Worm (Caenorhabditis elegans) whole organism, young adult: Measurements from ENCODE around the gene tceb-3.
A peak's percentile ranks its signal among the peaks of the same experiment; 100 is the strongest.

Experiments used
- B0035.1 ChIP-seq: sonication (generic microtip); optimal IDR thresholded peaks from 2 replicates; lab custom pipeline; 2016; ENCODE audit warnings: missing genetic modification characterization, mild to moderate bottlenecking, missing compliant biosample characterization, missing genotype, missing genetic modification reagents
- C06A6.2 ChIP-seq: fragments of 200-800 bp; sonication (Bioruptor generic); conservative IDR thresholded peaks from 2 replicates; pipeline ENCODE4 v1.3.6; 2022; ENCODE audit warnings: missing genetic modification characterization, missing compliant biosample characterization
- C17E4.6 ChIP-seq: fragments of 200-800 bp; sonication (Bioruptor generic); IDR thresholded peaks from 2 replicates; pipeline ENCODE4 v1.3.6; 2022; ENCODE audit warnings: missing genetic modification reagents, missing genetic modification characterization, missing compliant biosample characterization
- F10E7.11 ChIP-seq: sonication (generic microtip); optimal IDR thresholded peaks from 2 replicates; lab custom pipeline; 2017; ENCODE audit warnings: mild to moderate bottlenecking, missing genetic modification characterization, moderate library complexity, missing compliant biosample characterization
- F22D6.2 ChIP-seq: sonication (generic microtip); optimal IDR thresholded peaks from 2 replicates; lab custom pipeline; 2016; ENCODE audit warnings: mild to moderate bottlenecking, missing genetic modification characterization, missing compliant biosample characterization
- F37B4.10 ChIP-seq: fragments of 200-800 bp; sonication (Bioruptor generic); IDR thresholded peaks from 2 replicates; pipeline ENCODE4 v1.3.6; 2022; ENCODE audit warnings: missing genetic modification characterization, missing compliant biosample characterization
- F49E8.2 ChIP-seq: sonication (generic microtip); optimal IDR thresholded peaks from 3 replicates; lab custom pipeline; 2017; ENCODE audit warnings: missing genetic modification characterization, mild to moderate bottlenecking, missing compliant biosample characterization, antibody characterized with exemption, moderate library complexity; ENCODE audit not compliant: insufficient read depth
- F55B11.4 ChIP-seq: sonication (generic microtip); optimal IDR thresholded peaks from 2 replicates; lab custom pipeline; 2016; ENCODE audit warnings: missing compliant biosample characterization, missing genetic modification characterization, borderline replicate concordance; ENCODE audit not compliant: insufficient read depth
- F57A8.1 ChIP-seq: fragments of 200-800 bp; sonication (Bioruptor generic); optimal IDR thresholded peaks from 2 replicates; lab custom pipeline; 2018; ENCODE audit warnings: mild to moderate bottlenecking, missing genetic modification characterization, moderate library complexity, missing compliant biosample characterization
- K12H6.12 ChIP-seq: fragments of 200-800 bp; sonication (Bioruptor generic); optimal IDR thresholded peaks from 2 replicates; lab custom pipeline; 2018; ENCODE audit warnings: mild to moderate bottlenecking, missing genetic modification characterization, missing compliant biosample characterization
- T07F8.4 ChIP-seq: sonication (generic microtip); optimal IDR thresholded peaks from 2 replicates; lab custom pipeline; 2016; ENCODE audit warnings: mild to moderate bottlenecking, missing genetic modification characterization, moderate library complexity, missing compliant biosample characterization
- T26A5.8 ChIP-seq: sonication (generic microtip); optimal IDR thresholded peaks from 2 replicates; lab custom pipeline; 2016; ENCODE audit warnings: missing genetic modification characterization, missing compliant biosample characterization
- Y53G8AR.9 ChIP-seq: fragments of 200-800 bp; sonication (Bioruptor generic); conservative IDR thresholded peaks from 2 replicates; pipeline ENCODE4 v1.3.6; 2022; ENCODE audit warnings: missing genetic modification reagents, missing genetic modification characterization, missing compliant biosample characterization
- Y56A3A.18 ChIP-seq: fragments of 200-800 bp; sonication (Bioruptor generic); IDR thresholded peaks from 2 replicates; pipeline ENCODE4 v1.3.6; 2022; ENCODE audit warnings: missing genetic modification reagents, missing genetic modification characterization, missing compliant biosample characterization
- Y95B8A.8 ChIP-seq: fragments of 200-800 bp; sonication (Bioruptor generic); IDR thresholded peaks from 2 replicates; pipeline ENCODE4 v1.3.6; 2022; ENCODE audit warnings: missing genetic modification reagents, missing genetic modification characterization, missing compliant biosample characterization
- akir-1 ChIP-seq: fragments of 200-800 bp; sonication (Bioruptor generic); optimal IDR thresholded peaks from 2 replicates; lab custom pipeline; 2018; ENCODE audit warnings: mild to moderate bottlenecking, missing genetic modification characterization, moderate library complexity, missing compliant biosample characterization
- aptf-2 ChIP-seq: fragments of 200-800 bp; sonication (Bioruptor generic); conservative IDR thresholded peaks from 2 replicates; pipeline ENCODE4 v1.3.6; 2022; ENCODE audit warnings: missing genetic modification reagents, missing genetic modification characterization, missing compliant biosample characterization
- aptf-3 ChIP-seq: fragments of 200-800 bp; sonication (Bioruptor generic); IDR thresholded peaks from 2 replicates; pipeline ENCODE4 v1.3.6; 2022; ENCODE audit warnings: missing genetic modification characterization, missing compliant biosample characterization
- atf-7 ChIP-seq: sonication (generic microtip); optimal IDR thresholded peaks from 2 replicates; lab custom pipeline; 2017; ENCODE audit warnings: mild to moderate bottlenecking, missing genetic modification characterization, missing compliant biosample characterization
- bed-2 ChIP-seq: fragments of 200-800 bp; sonication (Bioruptor generic); IDR thresholded peaks from 2 replicates; pipeline ENCODE4 v1.3.6; 2022; ENCODE audit warnings: missing genetic modification reagents, missing genetic modification characterization, missing compliant biosample characterization
- ceh-40 ChIP-seq: fragments of 200-800 bp; sonication (Bioruptor generic); IDR thresholded peaks from 2 replicates; pipeline ENCODE4 v1.3.6; 2022; ENCODE audit warnings: missing genetic modification characterization, missing compliant biosample characterization
- ceh-79 ChIP-seq: sonication (generic microtip); optimal IDR thresholded peaks from 2 replicates; lab custom pipeline; 2017; ENCODE audit warnings: mild to moderate bottlenecking, missing genetic modification characterization, missing compliant biosample characterization
- dpl-1 ChIP-seq: fragments of 150-350 bp; optimal IDR thresholded peaks from 2 replicates; lab custom pipeline; 2014; ENCODE audit warnings: missing biosample characterization, missing genetic modification reagents, missing genetic modification characterization
- egl-18 ChIP-seq: fragments of 200-800 bp; sonication (Bioruptor generic); IDR thresholded peaks from 2 replicates; pipeline ENCODE4 v1.3.6; 2022; ENCODE audit warnings: missing genetic modification reagents, missing genetic modification characterization, missing compliant biosample characterization
- egrh-3 ChIP-seq: fragments of 200-800 bp; sonication (Bioruptor generic); IDR thresholded peaks from 2 replicates; pipeline ENCODE4 v1.3.6; 2022; ENCODE audit warnings: missing genetic modification reagents, missing genetic modification characterization, missing compliant biosample characterization
- fkh-3 ChIP-seq: sonication (generic microtip); optimal IDR thresholded peaks from 2 replicates; lab custom pipeline; 2016; ENCODE audit warnings: mild to moderate bottlenecking, missing genetic modification characterization, missing compliant biosample characterization
- him-1 ChIP-seq: sonication (generic microtip); optimal IDR thresholded peaks from 2 replicates; lab custom pipeline; 2016; ENCODE audit warnings: missing genotype, missing genetic modification reagents, missing genetic modification characterization, missing compliant biosample characterization
- hlh-12 ChIP-seq: sonication (generic microtip); optimal IDR thresholded peaks from 2 replicates; lab custom pipeline; 2016; ENCODE audit warnings: missing genetic modification characterization, missing compliant biosample characterization
- hmg-1.2 ChIP-seq: fragments of 200-800 bp; sonication (Bioruptor generic); IDR thresholded peaks from 2 replicates; pipeline ENCODE4 v1.3.6; 2022; ENCODE audit warnings: missing genetic modification reagents, missing genetic modification characterization, missing compliant biosample characterization
- let-607 ChIP-seq, 2 experiments: fragments of 200-800 bp in 1 of 2; sonication (Bioruptor generic) in 1 of 2; sonication (generic microtip) in 1 of 2; optimal IDR thresholded peaks; 2 replicates each; lab custom pipeline; 2016 to 2018; ENCODE audit warnings: mild to moderate bottlenecking in 2 of 2, missing compliant biosample characterization in 2 of 2, missing genetic modification characterization in 2 of 2, moderate library complexity in 2 of 2, missing genotype in 1 of 2
- lir-1 ChIP-seq: fragments of 200-800 bp; sonication (Bioruptor generic); conservative IDR thresholded peaks from 2 replicates; pipeline ENCODE4 v1.3.6; 2022; ENCODE audit warnings: missing genetic modification reagents, missing genetic modification characterization, missing compliant biosample characterization
- lsl-1 ChIP-seq: fragments of 200-800 bp; sonication (Bioruptor generic); optimal IDR thresholded peaks from 2 replicates; lab custom pipeline; 2018; ENCODE audit warnings: mild to moderate bottlenecking, missing genetic modification characterization, moderate library complexity, missing compliant biosample characterization
- mcd-1 ChIP-seq: fragments of 200-800 bp; sonication (Bioruptor generic); IDR thresholded peaks from 2 replicates; pipeline ENCODE4 v1.3.6; 2022; ENCODE audit warnings: missing genetic modification reagents, missing genetic modification characterization, missing compliant biosample characterization
- mxl-1 ChIP-seq: sonication (generic microtip); optimal IDR thresholded peaks from 2 replicates; lab custom pipeline; 2016; ENCODE audit warnings: missing genetic modification characterization, missing compliant biosample characterization
- nfya-1 ChIP-seq: sonication (generic microtip); optimal IDR thresholded peaks from 2 replicates; lab custom pipeline; 2017; ENCODE audit warnings: antibody characterized with exemption, missing compliant biosample characterization, missing genetic modification characterization, borderline replicate concordance; ENCODE audit not compliant: insufficient read depth
- nfya-2 ChIP-seq: fragments of 200-800 bp; sonication (Bioruptor generic); IDR thresholded peaks from 2 replicates; pipeline ENCODE4 v1.3.6; 2022; ENCODE audit warnings: missing genetic modification reagents, missing genetic modification characterization, missing compliant biosample characterization
- nfyb-1 ChIP-seq: fragments of 200-800 bp; sonication (Bioruptor generic); IDR thresholded peaks from 2 replicates; pipeline ENCODE4 v1.3.6; 2022; ENCODE audit warnings: missing genetic modification reagents, missing genetic modification characterization, missing compliant biosample characterization
- nhr-120 ChIP-seq: fragments of 200-800 bp; sonication (Bioruptor generic); IDR thresholded peaks from 2 replicates; pipeline ENCODE4 v1.3.6; 2022; ENCODE audit warnings: missing genetic modification characterization, missing compliant biosample characterization
- nhr-179 ChIP-seq: sonication (generic microtip); optimal IDR thresholded peaks from 2 replicates; lab custom pipeline; 2016; ENCODE audit warnings: mild to moderate bottlenecking, missing genetic modification characterization, missing compliant biosample characterization
- nhr-80 ChIP-seq: sonication (generic microtip); optimal IDR thresholded peaks from 2 replicates; lab custom pipeline; 2016; ENCODE audit warnings: missing genetic modification characterization, missing compliant biosample characterization
- nhr-90 ChIP-seq: sonication (generic microtip); optimal IDR thresholded peaks from 2 replicates; lab custom pipeline; 2016; ENCODE audit warnings: missing genotype, mild to moderate bottlenecking, missing genetic modification characterization, missing compliant biosample characterization
- pha-4 ChIP-seq: fragments of 150-350 bp; sonication (generic microtip); optimal IDR thresholded peaks from 2 replicates; lab custom pipeline; 2014; ENCODE audit warnings: missing biosample characterization, missing genetic modification reagents, missing genetic modification characterization
- snpc-1.3 ChIP-seq: sonication (generic microtip); optimal IDR thresholded peaks from 2 replicates; lab custom pipeline; 2017; ENCODE audit warnings: missing genetic modification characterization, mild to moderate bottlenecking, missing compliant biosample characterization, antibody characterized with exemption, moderate library complexity, missing genotype, missing genetic modification reagents; ENCODE audit not compliant: insufficient read depth
- snpc-4 ChIP-seq, 5 experiments: fragments of 150-350 bp in 1 of 5; sonication (generic microtip) in 4 of 5; optimal IDR thresholded peaks; 2 replicates each; lab custom pipeline; 2014 to 2018; ENCODE audit warnings: missing genetic modification characterization in 5 of 5, missing biosample characterization in 3 of 5, antibody characterized with exemption in 2 of 5, mild to moderate bottlenecking in 2 of 5, missing compliant biosample characterization in 2 of 5, missing genotype in 2 of 5, moderate library complexity in 2 of 5, missing genetic modification reagents in 1 of 5
- unc-62 ChIP-seq: fragments of 150-350 bp; optimal IDR thresholded peaks from 2 replicates; lab custom pipeline; 2014; ENCODE audit warnings: missing biosample characterization, missing genetic modification reagents, missing genetic modification characterization
- xnd-1 ChIP-seq: sonication (generic microtip); optimal IDR thresholded peaks from 2 replicates; lab custom pipeline; 2016; ENCODE audit warnings: missing genotype, missing genetic modification reagents, missing genetic modification characterization, missing compliant biosample characterization
- ztf-22 ChIP-seq: fragments of 200-800 bp; sonication (Bioruptor generic); optimal IDR thresholded peaks from 2 replicates; lab custom pipeline; 2018; ENCODE audit warnings: mild to moderate bottlenecking, missing genetic modification characterization, moderate library complexity, missing compliant biosample characterization

tceb-3 gene

DNA sequence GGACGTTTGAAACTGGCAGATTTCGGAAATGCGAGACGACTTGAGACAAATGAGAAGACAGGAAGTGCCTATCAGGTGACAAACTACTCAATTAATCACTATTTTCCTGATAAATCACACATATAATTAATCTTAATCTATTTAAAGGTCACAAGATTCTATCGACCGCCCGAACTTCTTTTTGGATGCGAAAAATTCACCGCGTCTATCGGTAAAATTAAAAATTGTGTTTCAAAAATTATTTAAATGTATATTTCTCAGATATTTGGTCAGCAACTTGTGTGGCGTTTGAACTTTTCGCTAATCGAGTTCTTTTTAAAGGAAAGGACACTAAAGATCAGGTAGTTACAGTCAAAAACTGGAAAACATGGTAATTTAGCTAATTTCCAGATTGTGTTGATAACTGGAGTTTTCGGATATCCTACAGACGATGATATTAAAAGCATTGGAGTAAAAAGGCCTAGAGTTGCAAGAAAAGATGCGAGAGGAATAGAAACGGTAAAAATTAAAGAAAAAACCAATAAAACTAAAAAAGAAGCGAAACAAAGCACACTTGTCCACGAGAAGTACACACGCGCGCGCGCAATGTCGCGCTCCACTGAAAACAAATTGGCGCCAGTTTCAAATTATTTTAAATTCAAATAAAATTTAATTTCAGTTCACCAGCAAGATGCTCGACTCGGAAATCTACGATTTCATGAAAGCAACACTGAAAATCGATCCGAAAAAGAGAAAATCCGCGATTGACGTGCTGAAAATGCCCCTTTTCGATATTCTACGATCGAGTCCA, 1.2 kb upstream of the tceb-3 start (continued):
- TF ChIP-seq snpc-4 (GFP tag; optimal IDR thresholded peaks at IDR 0.05; lab: Kevin White, UChicago), result no peak
- TF ChIP-seq snpc-4 (tag; optimal IDR thresholded peaks at IDR 0.05; lab: Kevin White, UChicago), result no peak
- TF ChIP-seq nhr-120 (GFP tag; lab: Robert Waterston, UW), result no peak
- TF ChIP-seq mcd-1 (GFP tag; lab: Robert Waterston, UW), result peak; percentile 57
- TF ChIP-seq atf-7 (tag; lab: Kevin White, UChicago), result no peak
- TF ChIP-seq aptf-3 (GFP tag; lab: Robert Waterston, UW), result no peak
- TF ChIP-seq bed-2 (GFP tag; lab: Robert Waterston, UW), result no peak
- TF ChIP-seq nhr-179 (tag; lab: Kevin White, UChicago), result no peak
- no peak for TF ChIP-seq Y95B8A.8
- TF ChIP-seq egl-18 (GFP tag; lab: Robert Waterston, UW), result no peak
- no peak for TF ChIP-seq ceh-40 (GFP tag; lab: Robert Waterston, UW)
- no peak for TF ChIP-seq ztf-22
- no peak for TF ChIP-seq F57A8.1 (GFP tag; lab: Kevin White, UChicago)
- TF ChIP-seq lir-1 (GFP tag; lab: Robert Waterston, UW), result no peak
- TF ChIP-seq nhr-90 (tag; lab: Kevin White, UChicago), result no peak
- TF ChIP-seq Y53G8AR.9 (GFP tag; lab: Robert Waterston, UW), result no peak
- TF ChIP-seq nfya-2 (GFP tag; lab: Robert Waterston, UW), result no peak
- TF ChIP-seq xnd-1 (tag; lab: Kevin White, UChicago), result no peak
- TF ChIP-seq akir-1, result no peak
- TF ChIP-seq K12H6.12 (tag; lab: Kevin White, UChicago), result no peak
- TF ChIP-seq F22D6.2 (tag; lab: Kevin White, UChicago), result no peak
- TF ChIP-seq let-607 (tag; optimal IDR thresholded peaks at IDR 0.05; lab: Kevin White, UChicago), result no peak
- TF ChIP-seq dpl-1 (GFP tag; lab: Kevin White, UChicago), result peak; percentile 18
- no peak for TF ChIP-seq snpc-1.3
- TF ChIP-seq mxl-1 (tag; lab: Kevin White, UChicago), result no peak
- no peak for TF ChIP-seq F37B4.10
- TF ChIP-seq T26A5.8 (tag; lab: Kevin White, UChicago), result no peak
- no peak for TF ChIP-seq C06A6.2 (GFP tag; lab: Robert Waterston, UW)
- no peak for TF ChIP-seq aptf-2
- TF ChIP-seq B0035.1 (tag; lab: Kevin White, UChicago), result no peak
- no peak for TF ChIP-seq fkh-3 (tag; lab: Kevin White, UChicago)
- no peak for TF ChIP-seq nhr-80 (tag; lab: Kevin White, UChicago)
- TF ChIP-seq hmg-1.2 (GFP tag; lab: Robert Waterston, UW), result no peak
- no peak for TF ChIP-seq F55B11.4 (tag; lab: Kevin White, UChicago)
- no peak for TF ChIP-seq him-1 (tag; lab: Kevin White, UChicago)
- TF ChIP-seq T07F8.4 (tag; lab: Kevin White, UChicago), result no peak
- no peak for TF ChIP-seq F10E7.11 (tag; lab: Kevin White, UChicago)
- TF ChIP-seq nfya-1 (tag; lab: Kevin White, UChicago), result no peak
- 0 out of 2 replicates have a peak, but pooled peaks have one; percentile 17 for TF ChIP-seq nfyb-1 (GFP tag; lab: Robert Waterston, UW)
- TF ChIP-seq egrh-3 (GFP tag; lab: Robert Waterston, UW), result no peak
- TF ChIP-seq C17E4.6 (GFP tag; lab: Robert Waterston, UW), result no peak
- peak; percentile 39 for TF ChIP-seq lsl-1 (GFP tag; lab: Kevin White, UChicago)
- no peak for TF ChIP-seq ceh-79
- no peak for TF ChIP-seq F49E8.2 (tag; lab: Kevin White, UChicago)
- no peak for TF ChIP-seq Y56A3A.18 (GFP tag; lab: Robert Waterston, UW)
- TF ChIP-seq pha-4 (tag; lab: Kevin White, UChicago), result no peak
- no peak for TF ChIP-seq unc-62 (GFP tag; lab: Kevin White, UChicago)
- no peak for TF ChIP-seq hlh-12 (tag; lab: Kevin White, UChicago)
